Fruit fly (Drosophila melanogaster): ENCODE data around the gene CG14722.

DNA sequence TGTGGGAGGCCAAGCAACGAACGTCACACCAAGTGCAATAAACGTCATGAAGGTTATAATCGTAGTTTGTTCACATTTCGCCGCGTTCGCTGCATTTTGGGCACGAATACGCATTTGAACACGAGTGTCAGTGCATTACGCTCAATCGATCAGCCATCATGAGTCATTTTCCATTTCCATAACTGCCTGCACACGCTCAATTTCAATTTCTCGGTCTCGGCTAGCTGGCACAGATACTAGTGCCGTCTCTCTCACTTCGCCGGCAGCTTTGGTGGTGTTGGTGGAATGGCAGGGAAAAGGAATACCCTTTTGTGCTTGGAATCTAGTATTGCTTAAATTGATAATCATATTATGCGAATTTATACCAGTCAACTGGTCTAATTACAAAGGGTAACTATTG lies 20.0 kb downstream of the CG14722 start:
- TF ChIP-seq CG7101 (tag; optimal IDR thresholded peaks at IDR 0.05), result no peak
- TF ChIP-seq CG12768 (GFP tag; optimal IDR thresholded peaks at IDR 0.05), result no peak
- no peak for TF ChIP-seq bab1 (GFP tag; optimal IDR thresholded peaks at IDR 0.05)
- peak; percentile 72 for TF ChIP-seq tj (GFP tag; optimal IDR thresholded peaks at IDR 0.05)
- TF ChIP-seq kay (GFP tag; ENCODE audit: borderline replicate concordance), result peak; percentile 98
- TF ChIP-seq Hr96 (GFP tag; optimal IDR thresholded peaks at IDR 0.05), result no peak
- TF ChIP-seq ovo (GFP tag; optimal IDR thresholded peaks at IDR 0.05), result no peak
- no peak for TF ChIP-seq CG5204 (GFP tag; optimal IDR thresholded peaks at IDR 0.05)
- TF ChIP-seq CG11617 (GFP tag; optimal IDR thresholded peaks at IDR 0.05), result no peak
- TF ChIP-seq cic (GFP tag; optimal IDR thresholded peaks at IDR 0.05), result no peak
- no peak for TF ChIP-seq toe (GFP tag; optimal IDR thresholded peaks at IDR 0.05)
- TF ChIP-seq Crg-1 (GFP tag; optimal IDR thresholded peaks at IDR 0.05), result no peak
- no peak for TF ChIP-seq CG1620 (GFP tag; optimal IDR thresholded peaks at IDR 0.05)
- no peak for TF ChIP-seq CG7045 (GFP tag; optimal IDR thresholded peaks at IDR 0.05)
